Worm (Caenorhabditis elegans) whole organism, L1 larva: ENCODE data around the gene F32D1.3.
"Not testable (repeated sequence)": the region's sequence is repeated elsewhere in the genome, so short reads cannot be mapped to it uniquely, and the experiment has no call there.

Source experiments
- C34B4.2 ChIP-seq: sonication (generic microtip); optimal IDR thresholded peaks from 2 replicates; lab custom pipeline; 2017; ENCODE audit warnings: mild to moderate bottlenecking, missing genetic modification characterization, missing compliant biosample characterization
- alr-1 ChIP-seq: fragments of 200-800 bp; sonication (Bioruptor generic); optimal IDR thresholded peaks from 2 replicates; lab custom pipeline; 2018; ENCODE audit warnings: borderline replicate concordance, mild to moderate bottlenecking, missing genetic modification characterization, missing compliant biosample characterization
- aly-2 ChIP-seq: fragments of 150-350 bp; optimal IDR thresholded peaks from 2 replicates; lab custom pipeline; 2014; ENCODE audit warnings: missing biosample characterization, missing genetic modification characterization
- ama-1 ChIP-seq: fragments of 150-350 bp; optimal IDR thresholded peaks from 2 replicates; lab custom pipeline; 2014
- blmp-1 ChIP-seq: fragments of 150-350 bp; optimal IDR thresholded peaks from 2 replicates; lab custom pipeline; 2014; ENCODE audit warnings: missing biosample characterization, missing genetic modification characterization
- ceh-82 ChIP-seq, 3 experiments: fragments of 150-350 bp in 1 of 3; sonication (generic microtip) in 2 of 3; optimal IDR thresholded peaks; 2 replicates each; lab custom pipeline; 2014 to 2017; ENCODE audit warnings: missing biosample characterization in 3 of 3, missing genetic modification characterization in 3 of 3
- efl-1 ChIP-seq, 4 experiments: fragments of 150-350 bp; optimal IDR thresholded peaks in 3 of 4; peaks in 1 of 4; 1 replicate in 1 of 4; 2 replicates in 3 of 4; lab custom pipeline; 2014; ENCODE audit warnings: missing biosample characterization in 2 of 4, missing genetic modification characterization in 2 of 4, missing genetic modification reagents in 2 of 4
- egl-13 ChIP-seq: sonication (generic microtip); optimal IDR thresholded peaks from 2 replicates; lab custom pipeline; 2016; ENCODE audit warnings: missing genotype, missing genetic modification reagents, missing genetic modification characterization, missing compliant biosample characterization
- egl-27 ChIP-seq, 2 experiments: fragments of 150-350 bp in 1 of 2; sonication (generic microtip); optimal IDR thresholded peaks; 3 replicates each; lab custom pipeline; 2017 to 2018; ENCODE audit warnings: missing biosample characterization in 2 of 2, missing genetic modification characterization in 2 of 2, missing genetic modification reagents in 2 of 2
- ets-5 ChIP-seq: fragments of 200-800 bp; sonication (Bioruptor generic); IDR thresholded peaks from 2 replicates; pipeline ENCODE4 v1.3.6; 2022; ENCODE audit warnings: missing genetic modification characterization, missing compliant biosample characterization
- fkh-8 ChIP-seq: sonication (generic microtip); optimal IDR thresholded peaks from 2 replicates; lab custom pipeline; 2016; ENCODE audit warnings: mild to moderate bottlenecking, missing genetic modification characterization, missing compliant biosample characterization
- hlh-17 ChIP-seq: fragments of 200-800 bp; sonication (Bioruptor generic); optimal IDR thresholded peaks from 2 replicates; lab custom pipeline; 2018; ENCODE audit warnings: missing genetic modification characterization, mild to moderate bottlenecking, missing compliant biosample characterization, moderate library complexity, borderline replicate concordance
- hpl-2 ChIP-seq: fragments of 150-350 bp; optimal IDR thresholded peaks from 2 replicates; lab custom pipeline; 2014; ENCODE audit warnings: missing biosample characterization, missing genetic modification reagents, missing genetic modification characterization
- irx-1 ChIP-seq: sonication (generic microtip); optimal IDR thresholded peaks from 2 replicates; lab custom pipeline; 2016; ENCODE audit warnings: missing genetic modification characterization, missing compliant biosample characterization
- lin-14 ChIP-seq: fragments of 200-800 bp; sonication (Bioruptor generic); optimal IDR thresholded peaks from 2 replicates; lab custom pipeline; 2018; ENCODE audit warnings: mild to moderate bottlenecking, missing genetic modification characterization, moderate library complexity, missing compliant biosample characterization
- lin-15B ChIP-seq: fragments of 150-350 bp; sonication (generic microtip); optimal IDR thresholded peaks from 3 replicates; lab custom pipeline; 2014; ENCODE audit warnings: missing biosample characterization, missing genetic modification characterization
- lir-3 ChIP-seq: sonication (generic microtip); optimal IDR thresholded peaks from 2 replicates; lab custom pipeline; 2016; ENCODE audit warnings: mild to moderate bottlenecking, missing genetic modification characterization, moderate library complexity, missing compliant biosample characterization; ENCODE audit not compliant: poor library complexity
- nhr-11 ChIP-seq: fragments of 150-350 bp; optimal IDR thresholded peaks from 2 replicates; lab custom pipeline; 2014; ENCODE audit warnings: missing biosample characterization, missing genetic modification characterization
- nhr-12 ChIP-seq: sonication (generic microtip); optimal IDR thresholded peaks from 2 replicates; lab custom pipeline; 2017; ENCODE audit warnings: missing biosample characterization, missing genetic modification characterization
- nhr-19 ChIP-seq: fragments of 200-800 bp; sonication (Bioruptor generic); conservative IDR thresholded peaks from 2 replicates; pipeline ENCODE4 v1.3.6; 2022; ENCODE audit warnings: missing genetic modification characterization, missing compliant biosample characterization
- nhr-20 ChIP-seq: sonication (generic microtip); optimal IDR thresholded peaks from 2 replicates; lab custom pipeline; 2016; ENCODE audit warnings: mild to moderate bottlenecking, missing genetic modification characterization, missing compliant biosample characterization
- nhr-237 ChIP-seq: fragments of 150-350 bp; optimal IDR thresholded peaks from 2 replicates; lab custom pipeline; 2014; ENCODE audit warnings: missing biosample characterization, missing genetic modification characterization
- nhr-28 ChIP-seq: fragments of 150-350 bp; optimal IDR thresholded peaks from 2 replicates; lab custom pipeline; 2014; ENCODE audit warnings: missing biosample characterization, missing genetic modification characterization
- nhr-71 ChIP-seq: sonication (generic microtip); optimal IDR thresholded peaks from 2 replicates; lab custom pipeline; 2016; ENCODE audit warnings: mild to moderate bottlenecking, missing genetic modification characterization, moderate library complexity, missing compliant biosample characterization
- nhr-85 ChIP-seq: sonication (generic microtip); peaks from one replicate; lab custom pipeline; 2016; ENCODE audit warnings: missing genetic modification characterization, inconsistent platforms, missing compliant biosample characterization
- nhr-90 ChIP-seq: sonication (generic microtip); optimal IDR thresholded peaks from 2 replicates; lab custom pipeline; 2016; ENCODE audit warnings: mild to moderate bottlenecking, missing genetic modification characterization, missing compliant biosample characterization; ENCODE audit not compliant: poor library complexity
- pqm-1 ChIP-seq: sonication (generic microtip); optimal IDR thresholded peaks from 3 replicates; lab custom pipeline; 2017; ENCODE audit warnings: missing biosample characterization, missing genetic modification characterization
- rnt-1 ChIP-seq: sonication (generic microtip); optimal IDR thresholded peaks from 2 replicates; lab custom pipeline; 2016; ENCODE audit warnings: mild to moderate bottlenecking, missing genetic modification characterization, moderate library complexity, missing compliant biosample characterization
- snu-23 ChIP-seq: sonication (generic microtip); optimal IDR thresholded peaks from 2 replicates; lab custom pipeline; 2016; ENCODE audit warnings: missing genetic modification characterization, missing compliant biosample characterization
- swsn-7 ChIP-seq: sonication (generic microtip); optimal IDR thresholded peaks from 2 replicates; lab custom pipeline; 2016; ENCODE audit warnings: missing genetic modification characterization, missing compliant biosample characterization
- tbx-2 ChIP-seq: sonication (generic microtip); optimal IDR thresholded peaks from 2 replicates; lab custom pipeline; 2016; ENCODE audit warnings: missing genetic modification characterization, missing compliant biosample characterization
- unc-130 ChIP-seq: fragments of 150-350 bp; optimal IDR thresholded peaks from 2 replicates; lab custom pipeline; 2017; ENCODE audit warnings: missing biosample characterization, missing genetic modification characterization, inconsistent platforms
- unc-62 ChIP-seq: fragments of 150-350 bp; optimal IDR thresholded peaks from 2 replicates; lab custom pipeline; 2014; ENCODE audit warnings: missing biosample characterization, missing genetic modification reagents, missing genetic modification characterization
- unc-86 ChIP-seq: sonication (generic microtip); optimal IDR thresholded peaks from 2 replicates; lab custom pipeline; 2016; ENCODE audit warnings: missing genetic modification characterization, missing compliant biosample characterization
- unc-98 ChIP-seq: fragments of 200-800 bp; sonication (Bioruptor generic); IDR thresholded peaks from 2 replicates; pipeline ENCODE4 v1.3.6; 2022; ENCODE audit warnings: missing genetic modification characterization, missing compliant biosample characterization
- xbp-1 ChIP-seq: sonication (generic microtip); optimal IDR thresholded peaks from 2 replicates; lab custom pipeline; 2016; ENCODE audit warnings: missing genetic modification characterization, missing compliant biosample characterization

Gene F32D1.3

DNA sequence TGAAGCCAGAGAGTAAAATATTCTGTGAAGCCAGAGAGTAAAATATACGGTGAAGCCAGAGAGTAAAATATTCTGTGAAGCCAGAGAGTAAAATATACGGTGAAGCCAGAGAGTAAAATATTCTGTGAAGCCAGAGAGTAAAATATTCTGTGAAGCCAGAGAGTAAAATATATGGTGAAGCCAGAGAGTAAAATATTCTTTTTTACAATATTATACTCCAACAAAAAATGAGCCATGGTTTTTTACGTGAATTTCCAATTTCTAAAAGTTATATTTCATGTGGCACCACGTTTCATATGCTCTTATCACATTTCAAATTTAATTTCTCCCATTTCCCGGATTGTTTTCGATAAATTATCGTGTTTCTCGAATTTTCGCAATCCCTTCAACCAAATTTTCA is 24.9 kb downstream of the F32D1.3 start, which contains the start of gene irld-1:
TSS of gene irld-1 (plus strand) at position 301 of the 400 bp plus-strand sequence.
- TF ChIP-seq alr-1 (tag; lab: Kevin White, UChicago); unc-62 (GFP tag; lab: Kevin White, UChicago); ets-5 (GFP tag; lab: Robert Waterston, UW): not testable (repeated sequence)

DNA sequence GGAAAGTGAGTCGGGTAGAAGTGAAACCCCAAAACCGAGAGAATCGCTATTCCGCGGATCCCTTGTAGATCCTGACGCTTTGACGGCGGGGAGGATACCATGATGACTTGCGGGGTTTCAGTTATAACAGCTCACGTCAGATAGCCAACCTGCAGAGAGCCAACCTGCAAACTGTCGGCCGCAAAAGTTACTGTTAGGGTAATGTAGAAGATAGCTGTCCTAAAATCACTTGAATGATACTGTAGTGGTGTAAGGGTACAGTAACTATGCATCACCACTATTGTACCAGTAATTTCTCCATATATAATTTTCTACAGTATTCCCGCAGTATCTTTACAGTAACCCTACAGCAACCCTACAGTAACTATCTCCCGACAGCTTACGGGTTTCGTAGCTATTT is 28.9 kb downstream of the F32D1.3 start, which contains the start of gene oac-12:
TSS of gene oac-12 (minus strand) at position 101 of the 400 bp plus-strand sequence.
- TF ChIP-seq nhr-85 (peak; percentile 2), swsn-7 (no peak)
- TF ChIP-seq, all 84 proteins: peak for 1

DNA sequence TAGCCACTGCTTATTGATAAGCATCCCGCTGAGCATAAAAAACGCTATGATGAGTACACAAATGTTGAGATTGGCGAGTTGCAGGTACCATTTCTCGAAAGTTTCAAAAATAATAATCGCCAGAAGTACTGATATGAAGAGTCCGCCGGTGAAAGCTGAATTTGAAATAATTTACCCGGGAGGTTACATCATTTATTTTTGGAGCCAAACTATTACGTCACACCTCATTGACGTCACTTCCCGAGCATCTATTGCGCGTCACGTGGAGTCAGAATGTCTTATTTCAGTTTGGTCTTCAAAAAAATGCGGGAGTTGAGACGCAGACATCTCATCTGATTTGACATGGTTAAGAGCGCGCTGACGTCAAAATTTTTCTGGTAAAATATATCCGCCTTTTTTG is 30.5 kb downstream of the F32D1.3 start:
- TF ChIP-seq unc-130 (tag; lab: Kevin White, UChicago) (no peak), egl-27 (tag; optimal IDR thresholded peaks at IDR 0.05; lab: Kevin White, UChicago) (no peak), unc-86 (tag; lab: Kevin White, UChicago) (no peak), irx-1 (no peak), hpl-2 (GFP tag; lab: Kevin White, UChicago) (no peak), snu-23 (no peak), C34B4.2 (tag; lab: Kevin White, UChicago) (no peak), xbp-1 (tag; lab: Kevin White, UChicago) (no peak), lir-3 (tag; lab: Kevin White, UChicago) (no peak), lin-15B (tag; lab: Kevin White, UChicago) (no peak), egl-13 (tag; lab: Kevin White, UChicago) (no peak), pqm-1 (tag; lab: Kevin White, UChicago) (no peak)
- TF ChIP-seq, all 84 proteins: peak for 0

DNA sequence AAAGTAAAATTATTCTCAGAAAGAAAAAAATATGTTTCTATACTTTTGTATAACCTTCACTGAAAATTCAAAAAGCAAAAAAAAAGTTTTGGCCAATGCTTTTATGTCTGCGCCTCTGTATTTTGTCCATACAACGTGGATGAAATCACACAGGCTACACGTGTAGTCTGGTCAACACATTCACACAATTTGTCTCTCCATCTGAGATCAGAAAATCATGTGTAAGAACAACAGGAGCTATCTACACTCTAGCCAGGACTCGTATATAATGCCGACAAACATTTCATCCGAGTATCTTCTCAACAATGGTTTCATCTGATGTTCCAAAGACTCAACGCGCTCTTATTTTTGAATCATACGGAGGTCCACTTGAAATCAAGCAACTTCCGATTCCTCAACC is 34.5 kb downstream of the F32D1.3 start, which contains the start of gene D2063.1:
TSS of gene D2063.1 (plus strand) at position 281 of the 400 bp plus-strand sequence.
- no peak for TF ChIP-seq ets-5 (GFP tag; lab: Robert Waterston, UW)
- no peak for TF ChIP-seq unc-98 (GFP tag; lab: Robert Waterston, UW)
- TF ChIP-seq aly-2 (tag; lab: Kevin White, UChicago) = no peak
- TF ChIP-seq unc-86 (tag; lab: Kevin White, UChicago) = no peak
- peak; percentile 44 for TF ChIP-seq nhr-20
- TF ChIP-seq nhr-71 (tag; lab: Kevin White, UChicago) = peak; percentile 53
- no peak for TF ChIP-seq alr-1 (tag; lab: Kevin White, UChicago)
- no peak for TF ChIP-seq ceh-82 (tag; optimal IDR thresholded peaks at IDR 0.05; lab: Kevin White, UChicago)
- TF ChIP-seq nhr-12 (tag; lab: Kevin White, UChicago) = no peak
- TF ChIP-seq nhr-28 = no peak
- no peak for TF ChIP-seq fkh-8
- TF ChIP-seq pqm-1 (tag; lab: Kevin White, UChicago) = no peak
- peak; percentile 13 for TF ChIP-seq nhr-11 (tag; lab: Kevin White, UChicago)
- TF ChIP-seq nhr-19 (GFP tag; lab: Robert Waterston, UW) = peak; percentile 18; the same call in 1 of the 2 replicates
- TF ChIP-seq blmp-1 = no peak
- TF ChIP-seq ama-1 = no peak
- TF ChIP-seq lin-14 (GFP tag; lab: Kevin White, UChicago) = peak; percentile 34
- TF ChIP-seq efl-1 (optimal IDR thresholded peaks at IDR 0.05; lab: Kevin White, UChicago) = no peak
- TF ChIP-seq efl-1 (GFP tag; optimal IDR thresholded peaks at IDR 0.05 in 1 of 2; lab: Kevin White, UChicago) = no peak
- TF ChIP-seq rnt-1 (tag; lab: Kevin White, UChicago) = peak; percentile 58
- TF ChIP-seq nhr-90 = no peak

DNA sequence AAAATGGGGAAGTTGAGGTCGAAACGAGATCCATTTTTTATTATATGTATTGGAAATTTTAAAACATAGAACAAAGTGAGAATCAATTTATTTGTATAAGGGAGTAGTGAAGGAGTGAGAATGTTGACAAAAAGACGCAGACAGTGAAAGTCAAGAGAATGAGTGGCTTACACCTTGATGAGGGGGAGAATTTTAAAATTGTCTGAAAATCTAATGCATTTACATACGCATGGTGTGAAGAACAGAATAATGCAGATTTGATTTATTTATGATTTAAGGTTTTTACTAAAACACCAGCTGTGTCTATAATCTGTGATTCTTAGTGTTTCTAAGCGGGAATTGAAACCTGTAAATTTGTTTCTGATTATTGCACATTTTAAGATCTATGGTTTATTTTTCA is 36.0 kb downstream of the F32D1.3 start, which contains the start of gene nhr-125:
TSS of gene nhr-125 (minus strand) at position 101 of the 400 bp plus-strand sequence.
- TF ChIP-seq nhr-90 = no peak
- TF ChIP-seq C34B4.2 (tag; lab: Kevin White, UChicago) = no peak
- no peak for TF ChIP-seq nhr-237 (tag; lab: Kevin White, UChicago)
- TF ChIP-seq aly-2 (tag; lab: Kevin White, UChicago) = no peak
- TF ChIP-seq hlh-17 (GFP tag; lab: Kevin White, UChicago) = no peak
- no peak for TF ChIP-seq tbx-2
- TF ChIP-seq ama-1 = no peak
- TF ChIP-seq, all 84 proteins: peak for 0
